Worm (Caenorhabditis elegans): ENCODE results near the gene ilys-5.

ilys-5 gene

ce11 chrX:6562378-6562856 lies 25.8 kb upstream of the ilys-5 start, which contains the start of gene aaim-1:
Gene aaim-1, minus strand, starts transcription at chrX:6562428.
- TF ChIP-seq bed-1 (GFP tag; IDR thresholded peaks at IDR 0.05) (no peak), nhr-80 (tag; optimal IDR thresholded peaks at IDR 0.05) (peak; percentile 37), ztf-28 (GFP tag; IDR thresholded peaks at IDR 0.05) (0 out of 2 replicates have a peak, but pooled peaks have one; percentile 21), ekl-4 (GFP tag; IDR thresholded peaks at IDR 0.05) (0 out of 2 replicates have a peak, but pooled peaks have one; percentile 15)

ce11 chrX:6560495-6560894 lies 23.9 kb upstream of the ilys-5 start:
- no peak for TF ChIP-seq lin-40 (tag; optimal IDR thresholded peaks at IDR 0.05)
- no peak for TF ChIP-seq gei-17 (GFP tag; optimal IDR thresholded peaks at IDR 0.05)

- TF ChIP-seq let-526 (GFP tag; IDR thresholded peaks at IDR 0.05) = no peak
- TF ChIP-seq D2030.7 (GFP tag; IDR thresholded peaks at IDR 0.05) = no peak
- TF ChIP-seq nfya-1 (tag; optimal IDR thresholded peaks at IDR 0.05; ENCODE audit: borderline replicate concordance, insufficient read depth) = no peak
- TF ChIP-seq zfh-2 (GFP tag; conservative IDR thresholded peaks at IDR 0.05) = no peak
- TF ChIP-seq nhr-179 (tag; optimal IDR thresholded peaks at IDR 0.05) = no peak
- TF ChIP-seq F57C9.4 (tag; optimal IDR thresholded peaks at IDR 0.05) = no peak
- no peak for TF ChIP-seq B0019.2 (GFP tag; conservative IDR thresholded peaks at IDR 0.05)
- TF ChIP-seq B0336.3 (GFP tag; IDR thresholded peaks at IDR 0.05) = no peak
- TF ChIP-seq F22D6.2 (tag; optimal IDR thresholded peaks at IDR 0.05) = no peak
These were observed 17.0 kb upstream of the ilys-5 start for ce11 chrX:6553634-6554033.

ce11 chrX:6552806-6553337 lies 16.2 kb upstream of the ilys-5 start, which contains the start of gene svh-2:
Gene svh-2, plus strand, starts transcription at chrX:6553287.
- peak; percentile 38; the same call in 1 of the 2 replicates for TF ChIP-seq cebp-1 (GFP tag; IDR thresholded peaks at IDR 0.05)
- TF ChIP-seq cebp-1 (tag; optimal IDR thresholded peaks at IDR 0.05) = peak; percentile 89
- TF ChIP-seq ztf-28 (GFP tag; IDR thresholded peaks at IDR 0.05) = no peak
- TF ChIP-seq pha-4 (tag; optimal IDR thresholded peaks at IDR 0.05) = no peak
- TF ChIP-seq zfh-2 (GFP tag; conservative IDR thresholded peaks at IDR 0.05) = no peak
- no peak for TF ChIP-seq sea-2 (GFP tag; IDR thresholded peaks at IDR 0.05)
- no peak for TF ChIP-seq hmg-1.2 (GFP tag; IDR thresholded peaks at IDR 0.05)

ce11 chrX:6551679-6552078 lies 15.0 kb upstream of the ilys-5 start:
- TF ChIP-seq K12H6.12 (tag; optimal IDR thresholded peaks at IDR 0.05) (no peak), egl-44 (GFP tag; IDR thresholded peaks at IDR 0.05) (no peak), T07F8.4 (tag; optimal IDR thresholded peaks at IDR 0.05) (no peak), rcor-1 (GFP tag; IDR thresholded peaks at IDR 0.05) (no peak), unc-62 (GFP tag; optimal IDR thresholded peaks at IDR 0.05) (no peak), hsf-1 (GFP tag; IDR thresholded peaks at IDR 0.05) (no peak), ztf-26 (tag; optimal IDR thresholded peaks at IDR 0.05) (no peak), nhr-80 (tag; optimal IDR thresholded peaks at IDR 0.05) (peak; percentile 67), let-607 (tag; optimal IDR thresholded peaks at IDR 0.05) (peak in 1 of 2 experiments; percentile 21)

ce11 chrX:6551073-6551652 lies 14.5 kb upstream of the ilys-5 start:
- TF ChIP-seq attf-6 (GFP tag; IDR thresholded peaks at IDR 0.05) = no peak
- no peak for TF ChIP-seq F23B12.7 (tag; optimal IDR thresholded peaks at IDR 0.05; ENCODE audit: insufficient read depth)
- TF ChIP-seq him-1 (tag; optimal IDR thresholded peaks at IDR 0.05) = no peak
- TF ChIP-seq snpc-4 (GFP tag; optimal IDR thresholded peaks at IDR 0.05) = no peak
- TF ChIP-seq snpc-4 (tag; optimal IDR thresholded peaks at IDR 0.05) = no peak
- TF ChIP-seq hlh-26 (GFP tag; conservative IDR thresholded peaks at IDR 0.05) = no peak
- TF ChIP-seq ekl-4 (GFP tag; IDR thresholded peaks at IDR 0.05) = no peak
- no peak for TF ChIP-seq snpc-1.3 (tag; optimal IDR thresholded peaks at IDR 0.05; ENCODE audit: insufficient read depth)
- TF ChIP-seq dox-1 (GFP tag; IDR thresholded peaks at IDR 0.05) = peak; percentile 51; the same call in 1 of the 2 replicates
- no peak for TF ChIP-seq hmg-1.2 (GFP tag; IDR thresholded peaks at IDR 0.05)
- no peak for TF ChIP-seq T07F8.4 (tag; optimal IDR thresholded peaks at IDR 0.05)
- no peak for TF ChIP-seq cebp-1 (GFP tag; IDR thresholded peaks at IDR 0.05)
- TF ChIP-seq cebp-1 (tag; optimal IDR thresholded peaks at IDR 0.05) = peak; percentile 34
